Worm (Caenorhabditis elegans) whole organism, L1 larva: ENCODE results near the gene nhr-12.

Experiments used
- C34B4.2 ChIP-seq: sonication (generic microtip); optimal IDR thresholded peaks from 2 replicates; lab custom pipeline; 2017; ENCODE audit warnings: mild to moderate bottlenecking, missing genetic modification characterization, missing compliant biosample characterization
- F16B12.6 ChIP-seq: fragments of 150-350 bp; optimal IDR thresholded peaks from 2 replicates; lab custom pipeline; 2014; ENCODE audit warnings: missing biosample characterization, missing genetic modification characterization
- aly-2 ChIP-seq: fragments of 150-350 bp; optimal IDR thresholded peaks from 2 replicates; lab custom pipeline; 2014; ENCODE audit warnings: missing biosample characterization, missing genetic modification characterization
- ama-1 ChIP-seq: fragments of 150-350 bp; optimal IDR thresholded peaks from 2 replicates; lab custom pipeline; 2014
- blmp-1 ChIP-seq: fragments of 150-350 bp; optimal IDR thresholded peaks from 2 replicates; lab custom pipeline; 2014; ENCODE audit warnings: missing biosample characterization, missing genetic modification characterization
- ceh-82 ChIP-seq, 3 experiments: fragments of 150-350 bp in 1 of 3; sonication (generic microtip) in 2 of 3; optimal IDR thresholded peaks; 2 replicates each; lab custom pipeline; 2014 to 2017; ENCODE audit warnings: missing biosample characterization in 3 of 3, missing genetic modification characterization in 3 of 3
- ceh-88 ChIP-seq: fragments of 200-800 bp; sonication (Bioruptor generic); IDR thresholded peaks from 2 replicates; pipeline ENCODE4 v1.3.6; 2022; ENCODE audit warnings: missing genetic modification characterization, missing compliant biosample characterization
- ceh-90 ChIP-seq: sonication (generic microtip); optimal IDR thresholded peaks from 2 replicates; lab custom pipeline; 2016; ENCODE audit warnings: missing genetic modification characterization, missing compliant biosample characterization
- dpl-1 ChIP-seq, 3 experiments: fragments of 150-350 bp in 2 of 3; sonication (generic microtip) in 1 of 3; optimal IDR thresholded peaks; 2 replicates each; lab custom pipeline; 2014 to 2017; ENCODE audit warnings: missing biosample characterization in 3 of 3, missing genetic modification characterization in 3 of 3, missing genetic modification reagents in 3 of 3
- efl-1 ChIP-seq, 4 experiments: fragments of 150-350 bp; optimal IDR thresholded peaks in 3 of 4; peaks in 1 of 4; 1 replicate in 1 of 4; 2 replicates in 3 of 4; lab custom pipeline; 2014; ENCODE audit warnings: missing biosample characterization in 2 of 4, missing genetic modification characterization in 2 of 4, missing genetic modification reagents in 2 of 4
- egl-13 ChIP-seq: sonication (generic microtip); optimal IDR thresholded peaks from 2 replicates; lab custom pipeline; 2016; ENCODE audit warnings: missing genotype, missing genetic modification reagents, missing genetic modification characterization, missing compliant biosample characterization
- egl-27 ChIP-seq, 2 experiments: fragments of 150-350 bp in 1 of 2; sonication (generic microtip); optimal IDR thresholded peaks; 3 replicates each; lab custom pipeline; 2017 to 2018; ENCODE audit warnings: missing biosample characterization in 2 of 2, missing genetic modification characterization in 2 of 2, missing genetic modification reagents in 2 of 2
- elt-3 ChIP-seq, 6 experiments: fragments of 150-350 bp in 1 of 6; sonication (generic microtip); optimal IDR thresholded peaks; 2 replicates each; lab custom pipeline; 2017 to 2018; ENCODE audit warnings: missing biosample characterization in 6 of 6, missing genetic modification characterization in 6 of 6, inconsistent platforms in 1 of 6
- fkh-10 ChIP-seq: sonication (generic microtip); optimal IDR thresholded peaks from 2 replicates; lab custom pipeline; 2017; ENCODE audit warnings: missing biosample characterization, missing genetic modification reagents, missing genetic modification characterization
- fkh-4 ChIP-seq: sonication (generic microtip); optimal IDR thresholded peaks from 2 replicates; lab custom pipeline; 2016; ENCODE audit warnings: missing compliant biosample characterization, missing genetic modification characterization, borderline replicate concordance
- fkh-8 ChIP-seq: sonication (generic microtip); optimal IDR thresholded peaks from 2 replicates; lab custom pipeline; 2016; ENCODE audit warnings: mild to moderate bottlenecking, missing genetic modification characterization, missing compliant biosample characterization
- fos-1 ChIP-seq: fragments of 150-350 bp; optimal IDR thresholded peaks from 2 replicates; lab custom pipeline; 2014; ENCODE audit warnings: missing biosample characterization, missing genetic modification characterization
- hlh-4 ChIP-seq: sonication (generic microtip); optimal IDR thresholded peaks from 2 replicates; lab custom pipeline; 2016; ENCODE audit warnings: mild to moderate bottlenecking, missing genetic modification characterization, missing compliant biosample characterization
- isw-1 ChIP-seq: fragments of 200-800 bp; sonication (Bioruptor generic); IDR thresholded peaks from 2 replicates; pipeline ENCODE4 v1.3.6; 2022; ENCODE audit warnings: missing genetic modification characterization, missing compliant biosample characterization
- lin-15B ChIP-seq: fragments of 150-350 bp; sonication (generic microtip); optimal IDR thresholded peaks from 3 replicates; lab custom pipeline; 2014; ENCODE audit warnings: missing biosample characterization, missing genetic modification characterization
- mdl-1 ChIP-seq, 2 experiments: fragments of 150-350 bp; optimal IDR thresholded peaks; 2 replicates each; lab custom pipeline; 2014 to 2017; ENCODE audit warnings: missing biosample characterization in 2 of 2, missing genetic modification characterization in 2 of 2, inconsistent platforms in 1 of 2
- nhr-11 ChIP-seq: fragments of 150-350 bp; optimal IDR thresholded peaks from 2 replicates; lab custom pipeline; 2014; ENCODE audit warnings: missing biosample characterization, missing genetic modification characterization
- nhr-19 ChIP-seq: fragments of 200-800 bp; sonication (Bioruptor generic); conservative IDR thresholded peaks from 2 replicates; pipeline ENCODE4 v1.3.6; 2022; ENCODE audit warnings: missing genetic modification characterization, missing compliant biosample characterization
- nhr-237 ChIP-seq: fragments of 150-350 bp; optimal IDR thresholded peaks from 2 replicates; lab custom pipeline; 2014; ENCODE audit warnings: missing biosample characterization, missing genetic modification characterization
- nhr-28 ChIP-seq: fragments of 150-350 bp; optimal IDR thresholded peaks from 2 replicates; lab custom pipeline; 2014; ENCODE audit warnings: missing biosample characterization, missing genetic modification characterization
- nhr-47 ChIP-seq: sonication (generic microtip); optimal IDR thresholded peaks from 2 replicates; lab custom pipeline; 2016; ENCODE audit warnings: mild to moderate bottlenecking, missing genetic modification characterization, moderate library complexity, missing compliant biosample characterization
- nhr-85 ChIP-seq: sonication (generic microtip); peaks from one replicate; lab custom pipeline; 2016; ENCODE audit warnings: missing genetic modification characterization, inconsistent platforms, missing compliant biosample characterization
- nhr-90 ChIP-seq: sonication (generic microtip); optimal IDR thresholded peaks from 2 replicates; lab custom pipeline; 2016; ENCODE audit warnings: mild to moderate bottlenecking, missing genetic modification characterization, missing compliant biosample characterization; ENCODE audit not compliant: poor library complexity
- pag-3 ChIP-seq: sonication (generic microtip); optimal IDR thresholded peaks from 2 replicates; lab custom pipeline; 2017; ENCODE audit warnings: missing genetic modification characterization, mild to moderate bottlenecking, missing compliant biosample characterization, antibody characterized with exemption, borderline replicate concordance; ENCODE audit not compliant: insufficient read depth
- skn-1 ChIP-seq: fragments of 150-350 bp; optimal IDR thresholded peaks from 2 replicates; lab custom pipeline; 2014; ENCODE audit warnings: missing biosample characterization, missing genetic modification characterization
- swsn-7 ChIP-seq: sonication (generic microtip); optimal IDR thresholded peaks from 2 replicates; lab custom pipeline; 2016; ENCODE audit warnings: missing genetic modification characterization, missing compliant biosample characterization
- unc-98 ChIP-seq: fragments of 200-800 bp; sonication (Bioruptor generic); IDR thresholded peaks from 2 replicates; pipeline ENCODE4 v1.3.6; 2022; ENCODE audit warnings: missing genetic modification characterization, missing compliant biosample characterization
- vab-15 ChIP-seq: sonication (generic microtip); optimal IDR thresholded peaks from 2 replicates; lab custom pipeline; 2017; ENCODE audit warnings: missing genotype, mild to moderate bottlenecking, missing genetic modification characterization, missing compliant biosample characterization
- zag-1 ChIP-seq: fragments of 150-350 bp; optimal IDR thresholded peaks from 2 replicates; lab custom pipeline; 2014; ENCODE audit warnings: missing biosample characterization, missing genetic modification characterization

nhr-12 gene

ce11 chrV:10123324-10123723 lies 39.5 kb upstream of the nhr-12 start, which contains the start of gene C08B6.6:
Gene C08B6.6, plus strand, starts transcription at chrV:10123624.
- no peak for TF ChIP-seq hlh-4 (tag; lab: Kevin White, UChicago)
- no peak for TF ChIP-seq nhr-11 (tag; lab: Kevin White, UChicago)
- no peak for TF ChIP-seq ceh-90 (tag; lab: Kevin White, UChicago)
- TF ChIP-seq F16B12.6 (tag; lab: Kevin White, UChicago) = no peak
- no peak for TF ChIP-seq swsn-7
- TF ChIP-seq ceh-82 (tag; optimal IDR thresholded peaks at IDR 0.05; lab: Kevin White, UChicago) = no peak
- no peak for TF ChIP-seq nhr-237 (tag; lab: Kevin White, UChicago)
- TF ChIP-seq C34B4.2 (tag; lab: Kevin White, UChicago) = no peak
- no peak for TF ChIP-seq nhr-90 (tag; lab: Kevin White, UChicago)
- no peak for TF ChIP-seq unc-98
- no peak for TF ChIP-seq nhr-47 (tag; lab: Kevin White, UChicago)
- no peak for TF ChIP-seq skn-1 (tag; lab: Kevin White, UChicago)
- TF ChIP-seq ama-1 (lab: Kevin White, UChicago) = no peak
- TF ChIP-seq fkh-4 (tag; lab: Kevin White, UChicago) = no peak
- no peak for TF ChIP-seq isw-1 (GFP tag; lab: Robert Waterston, UW)
- no peak for TF ChIP-seq egl-13 (tag; lab: Kevin White, UChicago)
- TF ChIP-seq egl-27 (tag; optimal IDR thresholded peaks at IDR 0.05; lab: Kevin White, UChicago) = no peak
- no peak for TF ChIP-seq mdl-1 (tag; optimal IDR thresholded peaks at IDR 0.05; lab: Kevin White, UChicago)
- no peak for TF ChIP-seq aly-2 (tag; lab: Kevin White, UChicago)
- no peak for TF ChIP-seq elt-3 (tag; optimal IDR thresholded peaks at IDR 0.05; lab: Kevin White, UChicago)

ce11 chrV:10122670-10123069 lies 38.8 kb upstream of the nhr-12 start, which contains the start of gene srxa-19:
Gene srxa-19, minus strand, starts transcription at chrV:10122770.
- TF ChIP-seq nhr-19 (GFP tag; lab: Robert Waterston, UW) = no peak
- no peak for TF ChIP-seq ceh-88 (GFP tag; lab: Robert Waterston, UW)
- TF ChIP-seq skn-1 (tag; lab: Kevin White, UChicago) = no peak
- TF ChIP-seq fkh-10 (GFP tag; lab: Kevin White, UChicago) = no peak
- TF ChIP-seq nhr-85 (tag; lab: Kevin White, UChicago) = no peak
- no peak for TF ChIP-seq blmp-1 (tag; lab: Kevin White, UChicago)
- TF ChIP-seq zag-1 (tag; lab: Kevin White, UChicago) = no peak
- no peak for TF ChIP-seq nhr-28 (tag; lab: Kevin White, UChicago)
- TF ChIP-seq pag-3 (tag; lab: Kevin White, UChicago) = no peak
- no peak for TF ChIP-seq fkh-8 (tag; lab: Kevin White, UChicago)
- no peak for TF ChIP-seq hlh-4 (tag; lab: Kevin White, UChicago)
- no peak for TF ChIP-seq fos-1 (tag; lab: Kevin White, UChicago)
- no peak for TF ChIP-seq dpl-1 (GFP tag; optimal IDR thresholded peaks at IDR 0.05; lab: Kevin White, UChicago)

- TF ChIP-seq dpl-1 (GFP tag; optimal IDR thresholded peaks at IDR 0.05; lab: Kevin White, UChicago) = no peak
- TF ChIP-seq lin-15B (tag; lab: Kevin White, UChicago) = no peak
- no peak for TF ChIP-seq efl-1 (optimal IDR thresholded peaks at IDR 0.05; lab: Kevin White, UChicago)
- peak in 1 of 2 experiments; percentile 90 for TF ChIP-seq efl-1 (GFP tag; optimal IDR thresholded peaks at IDR 0.05 in 1 of 2; lab: Kevin White, UChicago)
- TF ChIP-seq vab-15 = no peak
- TF ChIP-seq, all 84 proteins: peak for 1
Measured at ce11 chrV:10120898-10121297, 37.0 kb upstream of the nhr-12 start, which contains the start of gene srxa-18. Gene srxa-18, minus strand, starts transcription at chrV:10120997.

- TF ChIP-seq fos-1 (tag; lab: Kevin White, UChicago) = no peak
- no peak for TF ChIP-seq ceh-88 (GFP tag; lab: Robert Waterston, UW)
Measured at ce11 chrV:10117465-10117864, 33.6 kb upstream of the nhr-12 start, which contains the start of gene C08B6.5. Gene C08B6.5, plus strand, starts transcription at chrV:10117765.
